Worm (Caenorhabditis elegans) whole organism, young adult: ENCODE measurements around the gene mfsd-11.

Experiments used
- F49E8.2 ChIP-seq: sonication (generic microtip); optimal IDR thresholded peaks from 3 replicates; lab custom pipeline; 2017; ENCODE audit warnings: missing genetic modification characterization, mild to moderate bottlenecking, missing compliant biosample characterization, antibody characterized with exemption, moderate library complexity; ENCODE audit not compliant: insufficient read depth
- F57A8.1 ChIP-seq: fragments of 200-800 bp; sonication (Bioruptor generic); optimal IDR thresholded peaks from 2 replicates; lab custom pipeline; 2018; ENCODE audit warnings: mild to moderate bottlenecking, missing genetic modification characterization, moderate library complexity, missing compliant biosample characterization
- die-1 ChIP-seq: sonication (generic microtip); optimal IDR thresholded peaks from 2 replicates; lab custom pipeline; 2016; ENCODE audit warnings: missing genotype, mild to moderate bottlenecking, missing genetic modification characterization, missing compliant biosample characterization
- egl-18 ChIP-seq: fragments of 200-800 bp; sonication (Bioruptor generic); IDR thresholded peaks from 2 replicates; pipeline ENCODE4 v1.3.6; 2022; ENCODE audit warnings: missing genetic modification reagents, missing genetic modification characterization, missing compliant biosample characterization
- hlh-26 ChIP-seq: fragments of 200-800 bp; sonication (Bioruptor generic); conservative IDR thresholded peaks from 2 replicates; pipeline ENCODE4 v1.3.6; 2022; ENCODE audit warnings: missing genetic modification reagents, missing genetic modification characterization, missing compliant biosample characterization
- nfya-1 ChIP-seq: sonication (generic microtip); optimal IDR thresholded peaks from 2 replicates; lab custom pipeline; 2017; ENCODE audit warnings: antibody characterized with exemption, missing compliant biosample characterization, missing genetic modification characterization, borderline replicate concordance; ENCODE audit not compliant: insufficient read depth
- sdz-38 ChIP-seq: sonication (generic microtip); optimal IDR thresholded peaks from 2 replicates; lab custom pipeline; 2016; ENCODE audit warnings: missing genotype, missing genetic modification characterization, missing compliant biosample characterization
- tlf-1 ChIP-seq: fragments of 200-800 bp; sonication (Bioruptor generic); optimal IDR thresholded peaks from 2 replicates; lab custom pipeline; 2018; ENCODE audit warnings: mild to moderate bottlenecking, missing genetic modification characterization, missing compliant biosample characterization

mfsd-11 gene

DNA sequence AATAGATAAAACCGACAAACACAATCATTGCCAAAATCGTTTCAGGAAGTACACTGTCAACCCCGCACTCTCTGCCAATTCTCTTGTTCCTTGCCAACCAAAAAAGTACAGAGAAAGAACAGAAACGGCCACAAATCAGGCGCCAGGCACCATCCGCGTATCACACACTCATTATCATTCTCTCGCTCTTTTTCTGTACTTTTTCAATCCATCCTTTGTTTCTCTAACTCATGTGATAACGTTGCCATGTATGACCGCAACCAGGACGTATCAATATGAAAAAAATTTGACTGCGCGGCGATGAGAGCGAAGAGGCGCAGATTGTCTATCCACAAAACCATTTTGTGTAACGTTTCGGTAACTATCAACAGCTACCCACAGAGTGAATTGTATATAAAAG, 49.3 kb downstream of the mfsd-11 start, which contains the start of gene col-181:
Gene col-181 (plus strand): TSS at position 301 of the 400 bp plus-strand sequence.
- TF ChIP-seq F49E8.2 (tag; lab: Kevin White, UChicago) (no peak), sdz-38 (no peak), nfya-1 (tag; lab: Kevin White, UChicago) (no peak), tlf-1 (GFP tag; lab: Kevin White, UChicago) (no peak), die-1 (tag; lab: Kevin White, UChicago) (peak; percentile 8), F57A8.1 (GFP tag; lab: Kevin White, UChicago) (no peak), hlh-26 (GFP tag; lab: Robert Waterston, UW) (no peak)

- TF ChIP-seq egl-18 (GFP tag; lab: Robert Waterston, UW): no peak
Measured at ce11 chrX:12103712-12104111, 50.2 kb downstream of the mfsd-11 start, which contains the start of gene W03G11.3. TSS of gene W03G11.3 (minus strand) at chrX:12103812.
